Worm (Caenorhabditis elegans): ENCODE results near the gene W02D7.6.

DNA sequence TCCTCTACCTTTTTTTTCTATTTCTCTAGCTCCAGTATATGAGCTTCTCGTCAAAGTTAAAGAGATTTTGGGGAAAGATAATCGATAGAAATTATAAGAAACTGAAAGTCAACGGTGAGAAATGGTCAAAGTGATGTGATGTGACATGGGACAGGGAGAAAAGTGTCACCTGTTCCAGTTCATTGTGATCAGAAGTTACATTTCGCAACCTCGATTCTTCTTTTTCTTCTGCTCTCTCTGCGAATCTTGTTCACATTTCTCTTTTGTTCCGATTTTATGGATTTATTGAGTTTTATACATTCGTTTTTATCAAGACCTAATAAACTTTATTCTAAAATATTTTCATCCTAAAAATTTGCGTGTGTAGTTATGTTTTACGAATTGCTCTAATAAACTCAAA, 34.3 kb upstream of the W02D7.6 start:
- TF ChIP-seq daf-19 (GFP tag; conservative IDR thresholded peaks at IDR 0.05) (no peak), fkh-10 (GFP tag; optimal IDR thresholded peaks at IDR 0.05) (no peak), nhr-42 (GFP tag; IDR thresholded peaks at IDR 0.05) (no peak), ctbp-1 (GFP tag; IDR thresholded peaks at IDR 0.05) (no peak), lin-39 (tag; optimal IDR thresholded peaks at IDR 0.05) (no peak), dpl-1 (GFP tag; optimal IDR thresholded peaks at IDR 0.05) (no peak), nhr-77 (tag; optimal IDR thresholded peaks at IDR 0.05) (no peak), mes-2 (tag; optimal IDR thresholded peaks at IDR 0.05; ENCODE audit: poor library complexity, severe bottlenecking) (no peak), saeg-2 (GFP tag; IDR thresholded peaks at IDR 0.05) (no peak), nhr-25 (tag; optimal IDR thresholded peaks at IDR 0.05; ENCODE audit: borderline replicate concordance, insufficient read depth) (no peak), mep-1 (tag; optimal IDR thresholded peaks at IDR 0.05) (no peak)
